Comparison of ENCODE assay signal across 4 worm cellular contexts in the genomic region with DNA sequence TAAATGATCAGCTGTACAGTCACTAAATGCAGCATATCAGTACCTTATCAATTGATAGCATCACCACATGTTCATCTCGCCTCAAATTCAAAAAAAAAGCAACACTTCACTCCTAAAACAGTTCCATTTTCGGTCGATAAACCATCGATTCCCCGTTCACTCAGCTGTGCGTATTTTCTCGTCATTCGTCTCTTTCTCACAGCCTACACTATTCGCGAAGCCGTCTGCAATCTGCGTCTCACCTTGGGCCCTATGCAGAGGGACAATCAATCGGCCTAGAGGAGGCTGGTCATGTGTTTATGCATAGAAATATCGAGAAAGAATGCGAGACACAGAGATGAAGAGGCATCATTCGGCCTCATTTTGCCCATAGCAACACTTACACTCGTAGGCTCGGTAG.
TF ChIP-seq lines count a peak whose summit lies in the region.

No protein-coding gene starts in this region.

TF ChIP-seq in whole organism, L2 larva, 48 proteins besides CTCF, POLR2A, EP300 and RAD21 (continued from another document):
- TF ChIP-seq zag-1 (tag; optimal IDR thresholded peaks at IDR 0.05; lab: Kevin White, UChicago): peak; percentile 28
- peak; percentile 81 for TF ChIP-seq sma-9 (GFP tag; optimal IDR thresholded peaks at IDR 0.05; lab: Kevin White, UChicago)
- no peak for TF ChIP-seq sma-9 (tag; optimal IDR thresholded peaks at IDR 0.05; lab: Kevin White, UChicago)
- TF ChIP-seq nhr-129 (tag; optimal IDR thresholded peaks at IDR 0.05; lab: Kevin White, UChicago): peak; percentile 99
- TF ChIP-seq blmp-1 (tag; optimal IDR thresholded peaks at IDR 0.05; lab: Kevin White, UChicago; ENCODE audit: insufficient read depth): peak; percentile 15
- peak; percentile 89 for TF ChIP-seq sem-4 (tag; optimal IDR thresholded peaks at IDR 0.05; lab: Kevin White, UChicago)
- peak; percentile 68 for TF ChIP-seq lin-13 (GFP tag; optimal IDR thresholded peaks at IDR 0.05; lab: Kevin White, UChicago)
- peak; percentile 85 for TF ChIP-seq fos-1 (tag; optimal IDR thresholded peaks at IDR 0.05; lab: Kevin White, UChicago)
- no peak for TF ChIP-seq peb-1 (tag; optimal IDR thresholded peaks at IDR 0.05; lab: Kevin White, UChicago)
- TF ChIP-seq nhr-10 (tag; optimal IDR thresholded peaks at IDR 0.05; lab: Kevin White, UChicago): no peak
- TF ChIP-seq nhr-237 (tag; optimal IDR thresholded peaks at IDR 0.05; lab: Kevin White, UChicago): no peak
- no peak for TF ChIP-seq nhr-12 (tag; optimal IDR thresholded peaks at IDR 0.05; lab: Kevin White, UChicago)
- peak; percentile 81 for TF ChIP-seq ztf-4 (tag; optimal IDR thresholded peaks at IDR 0.05; lab: Kevin White, UChicago)
- TF ChIP-seq Y55F3AM.14 (GFP tag; optimal IDR thresholded peaks at IDR 0.05; lab: Kevin White, UChicago): peak; percentile 26
- TF ChIP-seq unc-62 (GFP tag; optimal IDR thresholded peaks at IDR 0.05; lab: Kevin White, UChicago): no peak
- TF ChIP-seq ztf-1 (GFP tag; conservative IDR thresholded peaks at IDR 0.05; lab: Robert Waterston, UW): no peak
- TF ChIP-seq C34F6.9 (tag; optimal IDR thresholded peaks at IDR 0.05; lab: Kevin White, UChicago): peak; percentile 98
- peak; percentile 61 for TF ChIP-seq egl-27 (tag; optimal IDR thresholded peaks at IDR 0.05; lab: Kevin White, UChicago)
- TF ChIP-seq nhr-21 (tag; optimal IDR thresholded peaks at IDR 0.05; lab: Kevin White, UChicago): peak; percentile 80
- no peak for TF ChIP-seq R02D3.7 (tag; optimal IDR thresholded peaks at IDR 0.05; lab: Kevin White, UChicago)
- no peak for TF ChIP-seq ceh-82 (tag; optimal IDR thresholded peaks at IDR 0.05; lab: Kevin White, UChicago)
- TF ChIP-seq elt-3 (tag; optimal IDR thresholded peaks at IDR 0.05; lab: Kevin White, UChicago): no peak
- no peak for TF ChIP-seq ztf-11 (tag; optimal IDR thresholded peaks at IDR 0.05; lab: Kevin White, UChicago)
- TF ChIP-seq lsy-2 (tag; optimal IDR thresholded peaks at IDR 0.05; lab: Kevin White, UChicago): peak; percentile 52 to 87
- no peak for TF ChIP-seq ZK546.5 (tag; optimal IDR thresholded peaks at IDR 0.05; lab: Kevin White, UChicago)
- TF ChIP-seq elt-1 (tag; optimal IDR thresholded peaks at IDR 0.05; lab: Kevin White, UChicago): no peak
- TF ChIP-seq ceh-16 (tag; optimal IDR thresholded peaks at IDR 0.05; lab: Kevin White, UChicago): peak; percentile 22
TF ChIP-seq in whole organism, L2 larva: peak in this region for 25.

TF ChIP-seq in whole organism, L4 larva, 104 proteins besides CTCF, POLR2A, EP300 and RAD21 (continued from another document and continues in another):
- TF ChIP-seq daf-8 (GFP tag; IDR thresholded peaks at IDR 0.05; lab: Robert Waterston, UW): no peak
- peak; percentile 95 for TF ChIP-seq pqm-1 (tag; optimal IDR thresholded peaks at IDR 0.05; lab: Kevin White, UChicago)
- TF ChIP-seq fos-1 (tag; optimal IDR thresholded peaks at IDR 0.05; lab: Kevin White, UChicago): peak; percentile 49
- no peak for TF ChIP-seq Y5F2A.4 (GFP tag; optimal IDR thresholded peaks at IDR 0.05; lab: Kevin White, UChicago)
- TF ChIP-seq ceh-32 (tag; optimal IDR thresholded peaks at IDR 0.05; lab: Kevin White, UChicago; ENCODE audit: poor library complexity): no peak
- no peak for TF ChIP-seq egl-27 (tag; optimal IDR thresholded peaks at IDR 0.05; lab: Kevin White, UChicago)
- peak; percentile 56 for TF ChIP-seq skn-1 (tag; optimal IDR thresholded peaks at IDR 0.05; lab: Kevin White, UChicago)
- TF ChIP-seq dmd-6 (GFP tag; IDR thresholded peaks at IDR 0.05; lab: Robert Waterston, UW): peak; percentile 99
- peak; percentile 37 for TF ChIP-seq ama-1 (optimal IDR thresholded peaks at IDR 0.05; lab: Kevin White, UChicago)
- no peak for TF ChIP-seq Y105C5A.15 (GFP tag; IDR thresholded peaks at IDR 0.05; lab: Robert Waterston, UW)
- TF ChIP-seq F44E2.7 (GFP tag; IDR thresholded peaks at IDR 0.05; lab: Robert Waterston, UW): no peak
- no peak; the same call in 1 of the 2 replicates for TF ChIP-seq vab-7 (GFP tag; IDR thresholded peaks at IDR 0.05; lab: Robert Waterston, UW)
- 0 out of 2 replicates have a peak, but pooled peaks have one; percentile 46 for TF ChIP-seq dmd-9 (GFP tag; IDR thresholded peaks at IDR 0.05; lab: Robert Waterston, UW)
- peak; percentile 98 for TF ChIP-seq hlh-30 (tag; optimal IDR thresholded peaks at IDR 0.05; lab: Kevin White, UChicago; ENCODE audit: insufficient read depth)
- peak; percentile 93 for TF ChIP-seq hmg-1.1 (GFP tag; IDR thresholded peaks at IDR 0.05; lab: Robert Waterston, UW)
- no peak for TF ChIP-seq madf-9 (GFP tag; conservative IDR thresholded peaks at IDR 0.05; lab: Robert Waterston, UW)
- peak; percentile 62 for TF ChIP-seq set-16 (GFP tag; IDR thresholded peaks at IDR 0.05; lab: Robert Waterston, UW)
- TF ChIP-seq nhr-48 (tag; optimal IDR thresholded peaks at IDR 0.05; lab: Kevin White, UChicago): peak; percentile 94
- no peak for TF ChIP-seq snpc-4 (tag; optimal IDR thresholded peaks at IDR 0.05; lab: Kevin White, UChicago)
- peak; percentile 74 for TF ChIP-seq mes-2 (tag; optimal IDR thresholded peaks at IDR 0.05; lab: Kevin White, UChicago; ENCODE audit: poor library complexity, severe bottlenecking)
- TF ChIP-seq php-3 (GFP tag; IDR thresholded peaks at IDR 0.05; lab: Robert Waterston, UW): peak; percentile 77
- peak in 1 of 2 experiments; percentile 48 for TF ChIP-seq ZK546.5 (tag; optimal IDR thresholded peaks at IDR 0.05; lab: Kevin White, UChicago)
- TF ChIP-seq hlh-11 (tag; optimal IDR thresholded peaks at IDR 0.05; lab: Kevin White, UChicago): peak; percentile 100
- TF ChIP-seq dmd-8 (GFP tag; IDR thresholded peaks at IDR 0.05; lab: Robert Waterston, UW): no peak
- TF ChIP-seq ceh-82 (tag; optimal IDR thresholded peaks at IDR 0.05; lab: Kevin White, UChicago): no peak
- peak in 1 of 2 experiments; percentile 70 for TF ChIP-seq mdl-1 (tag; optimal IDR thresholded peaks at IDR 0.05; lab: Kevin White, UChicago)
- TF ChIP-seq spr-1 (tag; optimal IDR thresholded peaks at IDR 0.05; lab: Kevin White, UChicago): peak; percentile 67
- TF ChIP-seq zip-11 (GFP tag; IDR thresholded peaks at IDR 0.05; lab: Robert Waterston, UW): no peak
- peak in 1 of 2 experiments; percentile 79 for TF ChIP-seq hif-1 (tag; optimal IDR thresholded peaks at IDR 0.05; lab: Kevin White, UChicago)
- TF ChIP-seq lin-38 (GFP tag; IDR thresholded peaks at IDR 0.05; lab: Robert Waterston, UW): peak; percentile 73
- no peak for TF ChIP-seq ZK337.2 (GFP tag; IDR thresholded peaks at IDR 0.05; lab: Robert Waterston, UW)
- no peak for TF ChIP-seq lin-39 (tag; optimal IDR thresholded peaks at IDR 0.05; lab: Kevin White, UChicago)
- peak; percentile 49 for TF ChIP-seq sdz-12 (GFP tag; optimal IDR thresholded peaks at IDR 0.05; lab: Kevin White, UChicago)
- peak; percentile 86 for TF ChIP-seq jun-1 (tag; optimal IDR thresholded peaks at IDR 0.05; lab: Kevin White, UChicago)

TF ChIP-seq in whole organism, late embryonic, 69 proteins besides CTCF, POLR2A, EP300 and RAD21 (continued from another document and continues in another):
- TF ChIP-seq pros-1 (tag; optimal IDR thresholded peaks at IDR 0.05; lab: Kevin White, UChicago) (peak; percentile 35), che-1 (tag; optimal IDR thresholded peaks at IDR 0.05; lab: Kevin White, UChicago) (no peak), gmeb-2 (tag; optimal IDR thresholded peaks at IDR 0.05; lab: Kevin White, UChicago) (no peak), nhr-11 (tag; optimal IDR thresholded peaks at IDR 0.05; lab: Kevin White, UChicago) (no peak), nhr-232 (tag; optimal IDR thresholded peaks at IDR 0.05; lab: Kevin White, UChicago) (no peak), ceh-31 (tag; optimal IDR thresholded peaks at IDR 0.05; lab: Kevin White, UChicago) (peak; percentile 75), ets-4 (tag; optimal IDR thresholded peaks at IDR 0.05; lab: Kevin White, UChicago) (no peak), elt-4 (tag; optimal IDR thresholded peaks at IDR 0.05; lab: Kevin White, UChicago) (no peak), pag-3 (tag; optimal IDR thresholded peaks at IDR 0.05; lab: Kevin White, UChicago; ENCODE audit: borderline replicate concordance) (no peak), hlh-15 (tag; optimal IDR thresholded peaks at IDR 0.05; lab: Kevin White, UChicago) (no peak), pqm-1 (tag; optimal IDR thresholded peaks at IDR 0.05; lab: Kevin White, UChicago) (no peak), fkh-6 (tag; optimal IDR thresholded peaks at IDR 0.05; lab: Kevin White, UChicago) (no peak), ref-2 (tag; optimal IDR thresholded peaks at IDR 0.05; lab: Kevin White, UChicago) (peak; percentile 86), madf-2 (tag; optimal IDR thresholded peaks at IDR 0.05; lab: Kevin White, UChicago) (peak; percentile 45), nfya-1 (tag; optimal IDR thresholded peaks at IDR 0.05; lab: Kevin White, UChicago) (peak; percentile 84), sox-2 (GFP tag; IDR thresholded peaks at IDR 0.05; lab: Robert Waterston, UW) (no peak), ceh-9 (tag; optimal IDR thresholded peaks at IDR 0.05; lab: Kevin White, UChicago) (no peak), C38D4.7 (GFP tag; optimal IDR thresholded peaks at IDR 0.05; lab: Kevin White, UChicago) (no peak), ceh-2 (tag; optimal IDR thresholded peaks at IDR 0.05; lab: Kevin White, UChicago) (peak; percentile 64), ama-1 (optimal IDR thresholded peaks at IDR 0.05; lab: Kevin White, UChicago) (peak; percentile 70), mec-3 (tag; optimal IDR thresholded peaks at IDR 0.05; lab: Kevin White, UChicago; ENCODE audit: borderline replicate concordance) (no peak), eyg-1 (tag; optimal IDR thresholded peaks at IDR 0.05; lab: Kevin White, UChicago) (no peak), zip-5 (tag; optimal IDR thresholded peaks at IDR 0.05; lab: Kevin White, UChicago) (no peak), fkh-10 (GFP tag; optimal IDR thresholded peaks at IDR 0.05; lab: Kevin White, UChicago) (no peak), ceh-6 (GFP tag; optimal IDR thresholded peaks at IDR 0.05; lab: Kevin White, UChicago) (no peak), hlh-30 (tag; optimal IDR thresholded peaks at IDR 0.05; lab: Kevin White, UChicago; ENCODE audit: insufficient read depth) (peak; percentile 98), ceh-24 (tag; optimal IDR thresholded peaks at IDR 0.05; lab: Kevin White, UChicago) (no peak), ceh-22 (tag; optimal IDR thresholded peaks at IDR 0.05; lab: Kevin White, UChicago) (peak; percentile 81), pha-4 (tag; optimal IDR thresholded peaks at IDR 0.05; lab: Kevin White, UChicago) (no peak), pax-1 (tag; optimal IDR thresholded peaks at IDR 0.05; lab: Kevin White, UChicago) (peak; percentile 26), ceh-45 (GFP tag; IDR thresholded peaks at IDR 0.05; lab: Robert Waterston, UW) (no peak), lim-6 (tag; optimal IDR thresholded peaks at IDR 0.05; lab: Kevin White, UChicago) (no peak), ahr-1 (tag; optimal IDR thresholded peaks at IDR 0.05; lab: Kevin White, UChicago) (no peak), K02D7.2 (tag; optimal IDR thresholded peaks at IDR 0.05; lab: Kevin White, UChicago) (no peak), odd-2 (tag; optimal IDR thresholded peaks at IDR 0.05; lab: Kevin White, UChicago) (no peak), tbx-2 (tag; optimal IDR thresholded peaks at IDR 0.05; lab: Kevin White, UChicago) (peak; percentile 64), ceh-18 (tag; optimal IDR thresholded peaks at IDR 0.05; lab: Kevin White, UChicago) (peak; percentile 52), hlh-8 (tag; optimal IDR thresholded peaks at IDR 0.05; lab: Kevin White, UChicago) (no peak)

TF ChIP-seq in whole organism, mixed stage, embryonic, 35 proteins besides CTCF, POLR2A, EP300 and RAD21 (continued from another document):
- TF ChIP-seq flh-1 (GFP tag; optimal IDR thresholded peaks at IDR 0.05; lab: Kevin White, UChicago) (no peak), mls-2 (tag; optimal IDR thresholded peaks at IDR 0.05; lab: Kevin White, UChicago) (peak; percentile 81), elt-3 (tag; optimal IDR thresholded peaks at IDR 0.05; lab: Kevin White, UChicago) (no peak), snpc-4 (tag; optimal IDR thresholded peaks at IDR 0.05; lab: Kevin White, UChicago) (no peak), pha-4 (tag; optimal IDR thresholded peaks at IDR 0.05; lab: Kevin White, UChicago) (peak; percentile 90), lin-32 (GFP tag; optimal IDR thresholded peaks at IDR 0.05; lab: Kevin White, UChicago) (no peak), mep-1 (tag; optimal IDR thresholded peaks at IDR 0.05; lab: Kevin White, UChicago) (peak; percentile 65)
